Worm (Caenorhabditis elegans) whole organism, young adult: ENCODE measurements around the gene col-33.

Experiments
- D2030.7 ChIP-seq: fragments of 200-800 bp; sonication (Bioruptor generic); IDR thresholded peaks from 2 replicates; pipeline ENCODE4 v1.3.6; 2022; ENCODE audit warnings: missing genetic modification reagents, missing genetic modification characterization, missing compliant biosample characterization
- Y95B8A.8 ChIP-seq: fragments of 200-800 bp; sonication (Bioruptor generic); IDR thresholded peaks from 2 replicates; pipeline ENCODE4 v1.3.6; 2022; ENCODE audit warnings: missing genetic modification reagents, missing genetic modification characterization, missing compliant biosample characterization
- ama-1 ChIP-seq, 3 experiments: fragments of 150-350 bp in 1 of 3; sonication (generic microtip) in 2 of 3; optimal IDR thresholded peaks; 2 replicates each; lab custom pipeline; 2014 to 2018; ENCODE audit warnings: missing biosample characterization in 2 of 3, missing genetic modification characterization in 2 of 3, missing genetic modification reagents in 2 of 3
- ccch-3 ChIP-seq: fragments of 200-800 bp; sonication (Bioruptor generic); optimal IDR thresholded peaks from 2 replicates; lab custom pipeline; 2018; ENCODE audit warnings: mild to moderate bottlenecking, missing genetic modification characterization, missing compliant biosample characterization
- cebp-1 ChIP-seq, 2 experiments: fragments of 200-800 bp in 1 of 2; sonication (Bioruptor generic) in 1 of 2; sonication (generic microtip) in 1 of 2; IDR thresholded peaks in 1 of 2; optimal IDR thresholded peaks in 1 of 2; 2 replicates each; pipeline versions ENCODE4 v1.3.6 to Lab custom; 2017 to 2022; ENCODE audit warnings: missing compliant biosample characterization in 2 of 2, missing genetic modification characterization in 2 of 2, mild to moderate bottlenecking in 1 of 2, missing genetic modification reagents in 1 of 2, moderate library complexity in 1 of 2
- ceh-79 ChIP-seq: sonication (generic microtip); optimal IDR thresholded peaks from 2 replicates; lab custom pipeline; 2017; ENCODE audit warnings: mild to moderate bottlenecking, missing genetic modification characterization, missing compliant biosample characterization
- die-1 ChIP-seq: sonication (generic microtip); optimal IDR thresholded peaks from 2 replicates; lab custom pipeline; 2016; ENCODE audit warnings: missing genotype, mild to moderate bottlenecking, missing genetic modification characterization, missing compliant biosample characterization
- dox-1 ChIP-seq: fragments of 200-800 bp; sonication (Bioruptor generic); IDR thresholded peaks from 2 replicates; pipeline ENCODE4 v1.3.6; 2022; ENCODE audit warnings: missing genetic modification reagents, missing genetic modification characterization, missing compliant biosample characterization
- let-526 ChIP-seq: fragments of 200-800 bp; sonication (Bioruptor generic); IDR thresholded peaks from 2 replicates; pipeline ENCODE4 v1.3.6; 2022; ENCODE audit warnings: missing genetic modification reagents, missing genetic modification characterization, missing compliant biosample characterization
- pbrm-1 ChIP-seq: fragments of 200-800 bp; sonication (Bioruptor generic); IDR thresholded peaks from 2 replicates; pipeline ENCODE4 v1.3.6; 2022; ENCODE audit warnings: missing genetic modification reagents, missing genetic modification characterization, missing compliant biosample characterization
- pha-4 ChIP-seq: fragments of 150-350 bp; sonication (generic microtip); optimal IDR thresholded peaks from 2 replicates; lab custom pipeline; 2014; ENCODE audit warnings: missing biosample characterization, missing genetic modification reagents, missing genetic modification characterization
- ztf-3 ChIP-seq: fragments of 200-800 bp; sonication (Bioruptor generic); optimal IDR thresholded peaks from 2 replicates; lab custom pipeline; 2018; ENCODE audit warnings: mild to moderate bottlenecking, missing genetic modification characterization, missing compliant biosample characterization

- TF ChIP-seq dox-1 (GFP tag; lab: Robert Waterston, UW) (no peak), Y95B8A.8 (GFP tag; lab: Robert Waterston, UW) (no peak), ama-1 (optimal IDR thresholded peaks at IDR 0.05; lab: Kevin White, UChicago) (no peak), ama-1 (GFP tag; optimal IDR thresholded peaks at IDR 0.05; lab: Kevin White, UChicago) (no peak), pbrm-1 (GFP tag; lab: Robert Waterston, UW) (no peak), let-526 (GFP tag; lab: Robert Waterston, UW) (no peak), pha-4 (no peak), ztf-3 (GFP tag; lab: Kevin White, UChicago) (no peak), D2030.7 (GFP tag; lab: Robert Waterston, UW) (no peak), ccch-3 (GFP tag; lab: Kevin White, UChicago) (no peak), die-1 (tag; lab: Kevin White, UChicago) (no peak), ceh-79 (tag; lab: Kevin White, UChicago) (no peak), cebp-1 (GFP tag; IDR thresholded peaks at IDR 0.05; lab: Robert Waterston, UW) (no peak), cebp-1 (tag; optimal IDR thresholded peaks at IDR 0.05; lab: Kevin White, UChicago) (no peak)
These were observed 8.0 kb upstream of the col-33 start for ce11 chrIV:4254989-4255582.
